Fruit fly (Drosophila melanogaster) whole organism, pupa: ENCODE data around the gene CG42788.

Experiments
- CG12605 ChIP-seq: fragments of 200-800 bp; sonication (Bioruptor generic); IDR thresholded peaks from 2 replicates; pipeline ENCODE4 v1.3.6; 2022; ENCODE audit warnings: missing biosample characterization, missing genetic modification characterization
- CG15710 ChIP-seq: fragments of 200-800 bp; sonication (Bioruptor generic); optimal IDR thresholded peaks from 2 replicates; lab custom pipeline; 2018; ENCODE audit warnings: missing biosample characterization, mild to moderate bottlenecking, missing genetic modification characterization, moderate library complexity
- CG17806 ChIP-seq: fragments of 200-800 bp; sonication (Bioruptor generic); optimal IDR thresholded peaks from 2 replicates; lab custom pipeline; 2018; ENCODE audit warnings: missing biosample characterization, mild to moderate bottlenecking, missing genetic modification characterization, moderate library complexity
- CG32121 ChIP-seq: fragments of 200-800 bp; sonication (Bioruptor generic); IDR thresholded peaks from 2 replicates; pipeline ENCODE4 v1.3.6; 2022; ENCODE audit warnings: missing biosample characterization, missing genetic modification characterization
- CG8159 ChIP-seq: fragments of 200-800 bp; sonication (Bioruptor generic); optimal IDR thresholded peaks from 3 replicates; lab custom pipeline; 2018; ENCODE audit warnings: missing biosample characterization, mild to moderate bottlenecking, missing genetic modification characterization, moderate library complexity
- D1 ChIP-seq: fragments of 200-800 bp; sonication (Bioruptor generic); optimal IDR thresholded peaks from 2 replicates; lab custom pipeline; 2018; ENCODE audit warnings: missing biosample characterization, mild to moderate bottlenecking, missing genetic modification characterization, moderate library complexity
- EcR ChIP-seq: fragments of 200-800 bp; sonication (Bioruptor generic); optimal IDR thresholded peaks from 3 replicates; lab custom pipeline; 2019; ENCODE audit warnings: missing biosample characterization, missing genetic modification characterization, mild to moderate bottlenecking, moderate library complexity, missing genetic modification reagents
- Ets98B ChIP-seq: fragments of 200-800 bp; sonication (Bioruptor generic); IDR thresholded peaks from 2 replicates; pipeline ENCODE4 v1.3.6; 2022; ENCODE audit warnings: missing biosample characterization, missing genetic modification characterization
- Pif1A ChIP-seq: fragments of 200-800 bp; sonication (Bioruptor generic); optimal IDR thresholded peaks from 3 replicates; lab custom pipeline; 2016; ENCODE audit warnings: missing biosample characterization, missing genetic modification characterization
- Pif1B ChIP-seq: fragments of 200-800 bp; sonication (Bioruptor generic); optimal IDR thresholded peaks from 3 replicates; lab custom pipeline; 2016; ENCODE audit warnings: missing biosample characterization, missing genetic modification characterization
- Snoo ChIP-seq: fragments of 200-800 bp; sonication (Bioruptor generic); optimal IDR thresholded peaks from 3 replicates; lab custom pipeline; 2017; ENCODE audit warnings: missing biosample characterization, mild to moderate bottlenecking, missing genetic modification characterization, inconsistent platforms
- rn ChIP-seq: fragments of 200-800 bp; sonication (Bioruptor generic); IDR thresholded peaks from 2 replicates; pipeline ENCODE4 v1.3.6; 2022; ENCODE audit warnings: missing biosample characterization, missing genetic modification characterization

DNA sequence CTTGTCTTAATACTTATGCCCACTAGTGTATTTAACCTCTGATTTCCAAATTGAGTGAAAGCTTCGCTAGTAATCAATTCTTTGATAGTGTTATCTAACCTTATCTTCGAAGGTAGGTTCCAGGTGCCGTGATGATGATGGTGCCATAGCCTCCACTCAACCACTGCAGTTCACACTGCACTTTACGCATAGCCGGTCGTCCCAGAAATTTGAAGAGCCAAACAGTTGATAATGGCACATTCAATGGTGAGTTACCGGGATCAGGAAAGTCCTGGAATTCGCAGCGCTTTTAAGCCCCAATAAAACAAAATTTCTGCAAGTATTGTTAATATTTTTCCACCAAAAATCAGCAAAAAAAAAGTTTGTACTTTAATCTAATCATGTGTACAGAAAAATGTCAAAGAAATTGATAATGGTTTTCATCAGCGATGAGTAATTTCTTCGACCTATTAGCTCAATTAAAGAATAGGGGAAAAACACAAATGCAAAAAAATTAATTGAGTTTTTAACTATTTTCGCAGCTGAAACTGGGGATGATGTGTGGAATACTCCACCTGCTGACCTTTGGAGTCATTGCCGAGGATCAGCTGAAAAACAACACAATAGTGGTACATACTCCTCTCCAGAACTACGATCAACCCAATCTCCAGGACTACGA lies 8.2 kb upstream of the CG42788 start, which contains the start of gene CG3987:
- TF ChIP-seq EcR (GFP tag; lab: Kevin White, UChicago) (peak; percentile 17), Snoo (tag; lab: Kevin White, UChicago) (no peak), Pif1B (GFP tag; lab: Kevin White, UChicago) (no peak), CG32121 (GFP tag; lab: Robert Waterston, UW) (no peak), CG15710 (tag; lab: Kevin White, UChicago) (no peak), Ets98B (GFP tag; lab: Robert Waterston, UW) (no peak), rn (GFP tag; lab: Robert Waterston, UW) (no peak), D1 (tag; lab: Kevin White, UChicago) (no peak), CG17806 (no peak), Pif1A (GFP tag; lab: Kevin White, UChicago) (no peak), CG12605 (no peak), CG8159 (tag; lab: Kevin White, UChicago) (no peak)
